Worm (Caenorhabditis elegans): ENCODE data around the gene lin-23.

Gene lin-23

ce11 chrII:6331222-6331830 is 39.8 kb upstream of the lin-23 start, which contains the start of gene set-4:
set-4 (minus strand) TSS chrII:6331341.
- no peak for TF ChIP-seq unc-98 (GFP tag; IDR thresholded peaks at IDR 0.05)
- TF ChIP-seq ceh-63 (GFP tag; optimal IDR thresholded peaks at IDR 0.05), result no peak
- TF ChIP-seq nhr-84 (tag; optimal IDR thresholded peaks at IDR 0.05), result no peak
- TF ChIP-seq efl-3 (GFP tag; optimal IDR thresholded peaks at IDR 0.05), result no peak
- peak; percentile 71 for TF ChIP-seq sup-37 (GFP tag; optimal IDR thresholded peaks at IDR 0.05)
- TF ChIP-seq alr-1 (tag; optimal IDR thresholded peaks at IDR 0.05; ENCODE audit: borderline replicate concordance), result no peak
- TF ChIP-seq mef-2 (tag; optimal IDR thresholded peaks at IDR 0.05), result peak; percentile 71
- TF ChIP-seq sptf-1 (tag; optimal IDR thresholded peaks at IDR 0.05), result no peak
- TF ChIP-seq pag-3 (tag; optimal IDR thresholded peaks at IDR 0.05; ENCODE audit: borderline replicate concordance, insufficient read depth), result no peak
- peak in 2 of 6 experiments; percentile 69 to 70 for TF ChIP-seq elt-3 (tag; optimal IDR thresholded peaks at IDR 0.05)
- TF ChIP-seq unc-62 (GFP tag; optimal IDR thresholded peaks at IDR 0.05), result peak; percentile 25
- TF ChIP-seq nhr-71 (tag; optimal IDR thresholded peaks at IDR 0.05), result peak; percentile 97
- TF ChIP-seq nhr-77 (tag; optimal IDR thresholded peaks at IDR 0.05), result peak; percentile 92
- peak; percentile 86 for TF ChIP-seq ceh-8 (GFP tag; optimal IDR thresholded peaks at IDR 0.05)
- peak; percentile 65 for TF ChIP-seq aly-2 (tag; optimal IDR thresholded peaks at IDR 0.05)
- TF ChIP-seq ces-1 (GFP tag; optimal IDR thresholded peaks at IDR 0.05), result no peak
- peak; percentile 95 for TF ChIP-seq fos-1 (tag; optimal IDR thresholded peaks at IDR 0.05)
- peak; percentile 56 for TF ChIP-seq blmp-1 (tag; optimal IDR thresholded peaks at IDR 0.05)
- TF ChIP-seq aha-1 (tag; optimal IDR thresholded peaks at IDR 0.05), result peak; percentile 81
- TF ChIP-seq hlh-4 (tag; optimal IDR thresholded peaks at IDR 0.05), result no peak
- no peak for TF ChIP-seq nhr-12 (tag; optimal IDR thresholded peaks at IDR 0.05)
- no peak for TF ChIP-seq pqm-1 (tag; optimal IDR thresholded peaks at IDR 0.05)
- peak; percentile 93 for TF ChIP-seq nhr-90 (tag; optimal IDR thresholded peaks at IDR 0.05; ENCODE audit: poor library complexity)
- TF ChIP-seq C34B4.2 (tag; optimal IDR thresholded peaks at IDR 0.05), result peak; percentile 23
- TF ChIP-seq ztf-11 (tag; optimal IDR thresholded peaks at IDR 0.05), result peak in 1 of 2 experiments; percentile 84
- TF ChIP-seq hpl-2 (GFP tag; optimal IDR thresholded peaks at IDR 0.05), result peak; percentile 87
- TF ChIP-seq jun-1 (tag; optimal IDR thresholded peaks at IDR 0.05), result peak; percentile 90
- peak; percentile 46 to 64 for TF ChIP-seq egl-27 (tag; optimal IDR thresholded peaks at IDR 0.05)
- TF ChIP-seq ets-5 (GFP tag; IDR thresholded peaks at IDR 0.05), result no peak
- peak; percentile 33 for TF ChIP-seq fkh-4 (tag; optimal IDR thresholded peaks at IDR 0.05; ENCODE audit: borderline replicate concordance)
- peak; percentile 85 for TF ChIP-seq skn-1 (tag; optimal IDR thresholded peaks at IDR 0.05)
- peak; percentile 87 for TF ChIP-seq ztf-4 (tag; optimal IDR thresholded peaks at IDR 0.05)
- TF ChIP-seq nhr-28 (tag; optimal IDR thresholded peaks at IDR 0.05), result no peak
- no peak for TF ChIP-seq hlh-17 (GFP tag; optimal IDR thresholded peaks at IDR 0.05; ENCODE audit: borderline replicate concordance)
- TF ChIP-seq nhr-11 (tag; optimal IDR thresholded peaks at IDR 0.05), result peak; percentile 71
- peak; percentile 92 for TF ChIP-seq egl-13 (tag; optimal IDR thresholded peaks at IDR 0.05)
- peak; percentile 91 for TF ChIP-seq fkh-10 (GFP tag; optimal IDR thresholded peaks at IDR 0.05)
- no peak for TF ChIP-seq vab-15 (tag; optimal IDR thresholded peaks at IDR 0.05)
- TF ChIP-seq nhr-47 (tag; optimal IDR thresholded peaks at IDR 0.05), result peak; percentile 96
- peak; percentile 97 for TF ChIP-seq mep-1 (tag; optimal IDR thresholded peaks at IDR 0.05)
- TF ChIP-seq lin-35 (GFP tag; optimal IDR thresholded peaks at IDR 0.05), result peak; percentile 91 to 94
- TF ChIP-seq C04F5.9 (tag; optimal IDR thresholded peaks at IDR 0.05), result peak; percentile 82
- peak; percentile 60 for TF ChIP-seq nhr-237 (tag; optimal IDR thresholded peaks at IDR 0.05)
- TF ChIP-seq lsy-2 (tag; optimal IDR thresholded peaks at IDR 0.05), result peak; percentile 94 to 95
- TF ChIP-seq irx-1 (tag; optimal IDR thresholded peaks at IDR 0.05), result peak; percentile 92
- TF ChIP-seq unc-130 (tag; optimal IDR thresholded peaks at IDR 0.05), result peak; percentile 90
- peak; percentile 92 for TF ChIP-seq nhr-19 (GFP tag; conservative IDR thresholded peaks at IDR 0.05)
- TF ChIP-seq nhr-76 (tag; optimal IDR thresholded peaks at IDR 0.05), result no peak
- TF ChIP-seq rnt-1 (tag; optimal IDR thresholded peaks at IDR 0.05), result peak; percentile 96
- TF ChIP-seq tbx-2 (tag; optimal IDR thresholded peaks at IDR 0.05), result peak; percentile 95
- TF ChIP-seq lin-15B (tag; optimal IDR thresholded peaks at IDR 0.05), result peak; percentile 76
- TF ChIP-seq pax-3 (tag; optimal IDR thresholded peaks at IDR 0.05), result peak; percentile 80
